Worm (Caenorhabditis elegans) whole organism, L2 larva: ENCODE results near the gene sri-62.

Experiments used
- ama-1 ChIP-seq: fragments of 150-350 bp; optimal IDR thresholded peaks from 2 replicates; lab custom pipeline; 2018; ENCODE audit warnings: inconsistent platforms
- elt-3 ChIP-seq: sonication (generic microtip); optimal IDR thresholded peaks from 2 replicates; lab custom pipeline; 2017; ENCODE audit warnings: missing biosample characterization, missing genetic modification characterization
- fos-1 ChIP-seq: fragments of 150-350 bp; optimal IDR thresholded peaks from 2 replicates; lab custom pipeline; 2014; ENCODE audit warnings: missing biosample characterization, missing genetic modification characterization
- mdl-1 ChIP-seq, 2 experiments: fragments of 150-350 bp in 1 of 2; sonication (generic microtip) in 1 of 2; optimal IDR thresholded peaks; 2 replicates each; lab custom pipeline; 2017; ENCODE audit warnings: missing biosample characterization in 2 of 2, missing genetic modification characterization in 2 of 2
- unc-39 ChIP-seq: fragments of 150-350 bp; optimal IDR thresholded peaks from 2 replicates; lab custom pipeline; 2014; ENCODE audit warnings: missing biosample characterization, missing genetic modification characterization

DNA sequence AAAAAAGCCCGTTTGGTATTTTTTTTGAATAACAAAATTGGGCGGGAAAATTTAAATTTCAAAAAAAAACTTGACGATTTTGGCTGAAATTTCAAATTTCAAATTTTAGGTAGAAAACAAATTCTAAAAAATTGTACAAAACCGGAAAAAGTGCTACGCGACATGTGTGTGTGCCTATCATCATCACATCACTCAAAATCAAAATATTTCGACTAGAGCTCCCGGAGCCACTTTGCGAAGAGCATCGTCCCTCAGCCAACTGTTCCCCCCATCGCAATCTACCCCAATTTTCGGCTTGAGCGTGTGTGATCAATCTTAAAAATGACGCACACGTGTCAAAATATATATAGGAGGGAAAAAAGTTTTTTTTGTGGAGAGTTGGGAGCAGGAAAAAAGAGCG lies 28.5 kb upstream of the sri-62 start:
- TF ChIP-seq unc-39 (tag; lab: Kevin White, UChicago) (no peak), ama-1 (lab: Kevin White, UChicago) (no peak), mdl-1 (tag; optimal IDR thresholded peaks at IDR 0.05; lab: Kevin White, UChicago) (no peak), fos-1 (no peak), elt-3 (tag; lab: Kevin White, UChicago) (no peak)
